Fruit fly (Drosophila melanogaster) whole organism, embryonic: Measurements from ENCODE around the gene sip1.

Source experiments
- CG10431 ChIP-seq: fragments of 200-800 bp; sonication (Bioruptor generic); optimal IDR thresholded peaks from 3 replicates; lab custom pipeline; 2018; ENCODE audit warnings: missing biosample characterization, mild to moderate bottlenecking, missing genetic modification characterization
- CG6272 ChIP-seq: fragments of 200-800 bp; sonication (Bioruptor generic); IDR thresholded peaks from 2 replicates; pipeline ENCODE4 v1.3.6; 2022; ENCODE audit warnings: missing biosample characterization, missing genetic modification characterization
- CTCF ChIP-seq: fragments of 200-800 bp; sonication (Bioruptor generic); optimal IDR thresholded peaks from 2 replicates; lab custom pipeline; 2017; ENCODE audit warnings: missing biosample characterization, mild to moderate bottlenecking, missing genetic modification characterization, moderate library complexity
- Sox100B ChIP-seq: fragments of 200-800 bp; sonication (Bioruptor generic); optimal IDR thresholded peaks from 3 replicates; lab custom pipeline; 2018; ENCODE audit warnings: missing biosample characterization, mild to moderate bottlenecking, missing genetic modification characterization
- ems ChIP-seq: fragments of 200-800 bp; sonication (Bioruptor generic); optimal IDR thresholded peaks from 3 replicates; lab custom pipeline; 2016; ENCODE audit warnings: missing biosample characterization, missing genetic modification characterization
- ham ChIP-seq: fragments of 200-800 bp; sonication (Bioruptor generic); IDR thresholded peaks from 2 replicates; pipeline ENCODE4 v1.3.6; 2022; ENCODE audit warnings: missing biosample characterization, missing genetic modification characterization

DNA sequence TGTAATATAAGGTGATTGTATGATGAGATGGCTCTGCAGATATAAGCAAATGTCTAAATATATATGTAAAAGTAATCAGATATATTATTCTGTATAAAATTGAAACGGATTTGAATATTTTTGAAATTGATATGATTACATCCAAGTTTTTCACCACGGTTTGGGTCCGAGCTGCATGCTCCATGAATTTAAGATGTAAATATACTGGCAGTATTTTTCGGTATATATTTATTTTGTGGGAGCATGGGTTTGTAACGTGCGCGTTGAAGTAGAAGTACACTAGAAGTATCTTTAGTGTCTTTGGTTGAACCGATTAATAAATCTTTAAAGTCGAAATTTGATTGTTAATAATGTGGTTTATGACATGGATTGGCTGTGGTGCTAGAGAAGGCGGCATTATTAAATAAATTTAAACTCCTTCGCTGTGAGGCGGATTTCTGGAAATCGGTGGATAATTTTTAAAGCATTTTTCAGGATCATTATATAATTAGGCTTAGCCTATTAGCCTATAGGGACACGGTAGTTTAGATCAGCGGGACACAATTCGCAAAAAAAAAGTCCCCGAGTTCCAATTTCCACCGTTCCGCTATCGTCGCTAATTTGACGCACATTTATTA, 3.1 kb downstream of the sip1 start:
- TF ChIP-seq ham (GFP tag; lab: Robert Waterston, UW) (no peak), CG6272 (no peak), ems (GFP tag; lab: Kevin White, UChicago) (no peak), CG10431 (GFP tag; lab: Kevin White, UChicago) (no peak), CTCF (peak; percentile 78), Sox100B (GFP tag; lab: Kevin White, UChicago) (no peak)
